Worm (Caenorhabditis elegans): ENCODE results near the gene srw-54.
"Not testable (repeated sequence)": the region's sequence is repeated elsewhere in the genome, so short reads cannot be mapped to it uniquely, and the experiment has no call there.

The srw-54 gene

DNA sequence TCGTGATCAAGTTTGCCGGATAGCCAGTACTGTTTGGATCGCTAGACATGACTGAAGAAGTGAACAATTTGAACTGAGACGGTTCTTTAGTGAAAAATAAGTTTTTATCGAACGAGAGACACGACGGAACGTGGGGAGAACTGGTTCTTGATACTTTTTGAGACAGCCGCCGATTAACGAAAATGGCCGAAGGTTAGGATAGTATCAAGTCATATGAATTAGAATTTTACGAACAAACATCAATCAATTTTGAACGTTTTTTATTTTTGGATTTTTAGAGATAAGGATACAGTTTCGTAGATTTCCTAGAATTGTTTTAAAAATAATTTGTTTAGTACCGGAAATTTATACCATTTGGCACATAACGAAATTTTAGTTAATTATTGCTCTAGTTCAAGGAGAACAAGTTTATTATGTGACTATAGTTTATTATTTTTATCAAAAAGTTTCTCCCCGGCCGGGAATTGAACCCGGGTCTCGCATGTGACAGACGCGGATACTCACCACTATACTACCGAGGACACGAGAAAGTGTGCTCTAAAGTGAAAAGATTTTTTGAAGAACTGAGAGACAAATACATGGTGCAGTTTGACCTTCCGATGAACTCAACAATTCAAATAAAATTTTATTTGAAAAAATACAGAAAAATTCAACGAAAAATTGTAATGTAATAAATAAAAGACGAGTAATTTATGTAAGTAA is 37.3 kb downstream of the srw-54 start, which contains the start of gene W06G6.20 (continued):
- TF ChIP-seq cey-2 (tag; optimal IDR thresholded peaks at IDR 0.05; ENCODE audit: borderline replicate concordance, insufficient read depth) (no peak), nhr-111 (GFP tag; optimal IDR thresholded peaks at IDR 0.05) (no peak), spr-1 (tag; optimal IDR thresholded peaks at IDR 0.05) (no peak), T20F7.1 (GFP tag; optimal IDR thresholded peaks at IDR 0.05) (no peak), mxl-2 (GFP tag; conservative IDR thresholded peaks at IDR 0.05) (no peak), ZK337.2 (GFP tag; IDR thresholded peaks at IDR 0.05) (0 out of 2 replicates have a peak, but pooled peaks have one; percentile 40), hif-1 (tag; optimal IDR thresholded peaks at IDR 0.05) (no peak), madf-5 (GFP tag; IDR thresholded peaks at IDR 0.05) (0 out of 4 replicates have a peak, but pooled peaks have one; percentile 7 to 9), pha-4 (GFP tag; IDR thresholded peaks at IDR 0.05) (peak; percentile 46; the same call in 1 of the 2 replicates), pha-4 (tag; optimal IDR thresholded peaks at IDR 0.05) (no peak), ceh-62 (tag; optimal IDR thresholded peaks at IDR 0.05) (no peak), zag-1 (tag; optimal IDR thresholded peaks at IDR 0.05) (no peak), ctbp-1 (GFP tag; IDR thresholded peaks at IDR 0.05) (no peak), lim-7 (GFP tag; IDR thresholded peaks at IDR 0.05) (peak; percentile 72), arid-1 (GFP tag; conservative IDR thresholded peaks at IDR 0.05) (peak; percentile 49; the same call in 1 of the 2 replicates), aha-1 (tag) (no peak), gei-8 (GFP tag; optimal IDR thresholded peaks at IDR 0.05) (no peak), Y105C5A.15 (GFP tag; IDR thresholded peaks at IDR 0.05) (no peak), ZK546.5 (tag; optimal IDR thresholded peaks at IDR 0.05) (no peak), nhr-41 (GFP tag; IDR thresholded peaks at IDR 0.05) (no peak), tag-97 (GFP tag; IDR thresholded peaks at IDR 0.05) (no peak), mxl-3 (GFP tag; optimal IDR thresholded peaks at IDR 0.05) (no peak), zip-11 (GFP tag; IDR thresholded peaks at IDR 0.05) (no peak), mes-2 (tag; optimal IDR thresholded peaks at IDR 0.05; ENCODE audit: poor library complexity, severe bottlenecking) (no peak), nhr-42 (GFP tag; IDR thresholded peaks at IDR 0.05) (no peak), lin-15B (tag; optimal IDR thresholded peaks at IDR 0.05) (no peak), nhr-76 (tag; optimal IDR thresholded peaks at IDR 0.05) (no peak)

DNA sequence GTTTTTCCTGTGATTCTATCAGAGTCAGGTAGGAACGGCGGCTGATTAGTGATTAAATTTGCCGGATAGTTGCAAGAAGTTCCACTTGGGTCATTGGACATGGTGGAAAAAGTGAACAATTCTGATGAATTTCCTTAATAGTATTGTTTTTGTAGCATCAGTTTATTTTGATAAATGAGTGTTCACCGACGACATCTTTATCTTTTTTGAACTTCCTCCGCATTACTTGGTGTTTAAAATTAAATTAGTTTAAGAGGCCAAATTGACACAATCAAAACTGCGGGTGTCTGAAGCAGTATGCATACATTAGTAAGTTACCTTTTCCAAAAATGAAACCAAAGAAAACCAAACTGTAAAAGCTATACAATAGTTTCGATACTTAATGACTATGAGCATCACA is 38.1 kb downstream of the srw-54 start, which contains the start of gene W06G6.11:
TSS of gene W06G6.11 (minus strand) at position 101 of the 400 bp plus-strand sequence.
- TF ChIP-seq ZK337.2 (GFP tag; IDR thresholded peaks at IDR 0.05); nhr-102 (tag; optimal IDR thresholded peaks at IDR 0.05); lin-39 (tag; optimal IDR thresholded peaks at IDR 0.05): not testable (repeated sequence)

DNA sequence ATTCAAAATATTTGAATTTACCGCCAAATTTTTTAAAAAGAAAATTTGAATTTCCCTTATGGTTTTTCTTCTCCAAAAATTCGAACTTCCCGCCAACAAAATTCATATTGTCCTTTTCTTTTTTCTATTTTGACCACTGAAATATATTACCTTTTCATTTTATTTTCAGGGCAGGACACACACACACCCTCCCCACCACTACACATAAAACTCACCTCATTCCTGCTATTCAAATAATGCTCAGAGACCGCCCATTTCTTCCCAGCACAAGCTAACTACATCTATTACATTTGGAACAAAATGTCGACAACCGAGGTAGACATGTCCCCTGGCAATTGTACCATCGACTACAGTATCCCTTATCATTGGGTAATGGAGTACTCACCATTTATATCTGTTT is 43.1 kb downstream of the srw-54 start, which contains the start of gene W06G6.15:
TSS of gene W06G6.15 (plus strand) at position 301 of the 400 bp plus-strand sequence.
- TF ChIP-seq ceh-20, madf-5, T26A8.4 (GFP tag; IDR thresholded peaks at IDR 0.05): not testable (repeated sequence)

DNA sequence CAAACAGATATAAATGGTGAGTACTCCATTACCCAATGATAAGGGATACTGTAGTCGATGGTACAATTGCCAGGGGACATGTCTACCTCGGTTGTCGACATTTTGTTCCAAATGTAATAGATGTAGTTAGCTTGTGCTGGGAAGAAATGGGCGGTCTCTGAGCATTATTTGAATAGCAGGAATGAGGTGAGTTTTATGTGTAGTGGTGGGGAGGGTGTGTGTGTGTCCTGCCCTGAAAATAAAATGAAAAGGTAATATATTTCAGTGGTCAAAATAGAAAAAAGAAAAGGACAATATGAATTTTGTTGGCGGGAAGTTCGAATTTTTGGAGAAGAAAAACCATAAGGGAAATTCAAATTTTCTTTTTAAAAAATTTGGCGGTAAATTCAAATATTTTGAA is 49.7 kb downstream of the srw-54 start, which contains the start of gene Y70C5B.2:
TSS of gene Y70C5B.2 (minus strand) at position 101 of the 400 bp plus-strand sequence.
- TF ChIP-seq ceh-44 (GFP tag; IDR thresholded peaks at IDR 0.05); lsy-2 (tag; optimal IDR thresholded peaks at IDR 0.05); rbr-2 (tag; optimal IDR thresholded peaks at IDR 0.05): not testable (repeated sequence)

Data from whole organism, L4 larva.